Worm (Caenorhabditis elegans) whole organism, young adult: ENCODE data around the gene VC5.2.

Source experiments
- F33H1.4 ChIP-seq: fragments of 200-800 bp; sonication (Bioruptor generic); IDR thresholded peaks from 2 replicates; pipeline ENCODE4 v1.3.6; 2022; ENCODE audit warnings: missing genetic modification reagents, missing genetic modification characterization, missing compliant biosample characterization
- F37B4.10 ChIP-seq: fragments of 200-800 bp; sonication (Bioruptor generic); IDR thresholded peaks from 2 replicates; pipeline ENCODE4 v1.3.6; 2022; ENCODE audit warnings: missing genetic modification characterization, missing compliant biosample characterization
- K11D2.4 ChIP-seq: fragments of 200-800 bp; sonication (Bioruptor generic); IDR thresholded peaks from 2 replicates; pipeline ENCODE4 v1.3.6; 2022; ENCODE audit warnings: missing genetic modification reagents, missing genetic modification characterization, missing compliant biosample characterization
- K12H6.12 ChIP-seq: fragments of 200-800 bp; sonication (Bioruptor generic); optimal IDR thresholded peaks from 2 replicates; lab custom pipeline; 2018; ENCODE audit warnings: mild to moderate bottlenecking, missing genetic modification characterization, missing compliant biosample characterization
- Y53G8AR.9 ChIP-seq: fragments of 200-800 bp; sonication (Bioruptor generic); conservative IDR thresholded peaks from 2 replicates; pipeline ENCODE4 v1.3.6; 2022; ENCODE audit warnings: missing genetic modification reagents, missing genetic modification characterization, missing compliant biosample characterization
- Y56A3A.18 ChIP-seq: fragments of 200-800 bp; sonication (Bioruptor generic); IDR thresholded peaks from 2 replicates; pipeline ENCODE4 v1.3.6; 2022; ENCODE audit warnings: missing genetic modification reagents, missing genetic modification characterization, missing compliant biosample characterization
- ZK185.1 ChIP-seq: sonication (generic microtip); optimal IDR thresholded peaks from 2 replicates; lab custom pipeline; 2016; ENCODE audit warnings: mild to moderate bottlenecking, missing genetic modification characterization, missing compliant biosample characterization; ENCODE audit not compliant: poor library complexity, severe bottlenecking
- ama-1 ChIP-seq, 3 experiments: fragments of 150-350 bp in 1 of 3; sonication (generic microtip) in 2 of 3; optimal IDR thresholded peaks; 2 replicates each; lab custom pipeline; 2014 to 2018; ENCODE audit warnings: missing biosample characterization in 2 of 3, missing genetic modification characterization in 2 of 3, missing genetic modification reagents in 2 of 3
- athp-1 ChIP-seq: sonication (generic microtip); optimal IDR thresholded peaks from 2 replicates; lab custom pipeline; 2017; ENCODE audit warnings: mild to moderate bottlenecking, missing genetic modification characterization, missing compliant biosample characterization
- attf-5 ChIP-seq: fragments of 200-800 bp; sonication (Bioruptor generic); optimal IDR thresholded peaks from 2 replicates; lab custom pipeline; 2018; ENCODE audit warnings: mild to moderate bottlenecking, missing genetic modification characterization, missing compliant biosample characterization
- bed-1 ChIP-seq: fragments of 200-800 bp; sonication (Bioruptor generic); IDR thresholded peaks from 2 replicates; pipeline ENCODE4 v1.3.6; 2022; ENCODE audit warnings: missing genetic modification reagents, missing genetic modification characterization, missing compliant biosample characterization
- cebp-1 ChIP-seq, 2 experiments: fragments of 200-800 bp in 1 of 2; sonication (Bioruptor generic) in 1 of 2; sonication (generic microtip) in 1 of 2; IDR thresholded peaks in 1 of 2; optimal IDR thresholded peaks in 1 of 2; 2 replicates each; pipeline versions ENCODE4 v1.3.6 to Lab custom; 2017 to 2022; ENCODE audit warnings: missing compliant biosample characterization in 2 of 2, missing genetic modification characterization in 2 of 2, mild to moderate bottlenecking in 1 of 2, missing genetic modification reagents in 1 of 2, moderate library complexity in 1 of 2
- cebp-2 ChIP-seq: fragments of 200-800 bp; sonication (Bioruptor generic); IDR thresholded peaks from 2 replicates; pipeline ENCODE4 v1.3.6; 2022; ENCODE audit warnings: missing genetic modification characterization, missing compliant biosample characterization
- ceh-58 ChIP-seq: fragments of 200-800 bp; sonication (Bioruptor generic); IDR thresholded peaks from 2 replicates; pipeline ENCODE4 v1.3.6; 2022; ENCODE audit warnings: missing genetic modification characterization, missing compliant biosample characterization
- ceh-79 ChIP-seq: sonication (generic microtip); optimal IDR thresholded peaks from 2 replicates; lab custom pipeline; 2017; ENCODE audit warnings: mild to moderate bottlenecking, missing genetic modification characterization, missing compliant biosample characterization
- die-1 ChIP-seq: sonication (generic microtip); optimal IDR thresholded peaks from 2 replicates; lab custom pipeline; 2016; ENCODE audit warnings: missing genotype, mild to moderate bottlenecking, missing genetic modification characterization, missing compliant biosample characterization
- dox-1 ChIP-seq: fragments of 200-800 bp; sonication (Bioruptor generic); IDR thresholded peaks from 2 replicates; pipeline ENCODE4 v1.3.6; 2022; ENCODE audit warnings: missing genetic modification reagents, missing genetic modification characterization, missing compliant biosample characterization
- dpff-1 ChIP-seq: sonication (generic microtip); optimal IDR thresholded peaks from 2 replicates; lab custom pipeline; 2017; ENCODE audit warnings: mild to moderate bottlenecking, missing genetic modification characterization, missing compliant biosample characterization
- dpl-1 ChIP-seq: fragments of 150-350 bp; optimal IDR thresholded peaks from 2 replicates; lab custom pipeline; 2014; ENCODE audit warnings: missing biosample characterization, missing genetic modification reagents, missing genetic modification characterization
- egl-18 ChIP-seq: fragments of 200-800 bp; sonication (Bioruptor generic); IDR thresholded peaks from 2 replicates; pipeline ENCODE4 v1.3.6; 2022; ENCODE audit warnings: missing genetic modification reagents, missing genetic modification characterization, missing compliant biosample characterization
- egrh-3 ChIP-seq: fragments of 200-800 bp; sonication (Bioruptor generic); IDR thresholded peaks from 2 replicates; pipeline ENCODE4 v1.3.6; 2022; ENCODE audit warnings: missing genetic modification reagents, missing genetic modification characterization, missing compliant biosample characterization
- gei-17 ChIP-seq: fragments of 200-800 bp; sonication (Bioruptor generic); optimal IDR thresholded peaks from 2 replicates; lab custom pipeline; 2018; ENCODE audit warnings: mild to moderate bottlenecking, missing genetic modification characterization, missing compliant biosample characterization
- hlh-26 ChIP-seq: fragments of 200-800 bp; sonication (Bioruptor generic); conservative IDR thresholded peaks from 2 replicates; pipeline ENCODE4 v1.3.6; 2022; ENCODE audit warnings: missing genetic modification reagents, missing genetic modification characterization, missing compliant biosample characterization
- hsf-1 ChIP-seq: fragments of 200-800 bp; sonication (Bioruptor generic); IDR thresholded peaks from 2 replicates; pipeline ENCODE4 v1.3.6; 2022; ENCODE audit warnings: missing genetic modification reagents, missing genetic modification characterization, missing compliant biosample characterization
- lin-40 ChIP-seq: sonication (generic microtip); optimal IDR thresholded peaks from 2 replicates; lab custom pipeline; 2016; ENCODE audit warnings: missing genetic modification characterization, mild to moderate bottlenecking, missing compliant biosample characterization, missing genotype, missing genetic modification reagents
- lir-1 ChIP-seq: fragments of 200-800 bp; sonication (Bioruptor generic); conservative IDR thresholded peaks from 2 replicates; pipeline ENCODE4 v1.3.6; 2022; ENCODE audit warnings: missing genetic modification reagents, missing genetic modification characterization, missing compliant biosample characterization
- lsy-27 ChIP-seq: sonication (generic microtip); optimal IDR thresholded peaks from 2 replicates; lab custom pipeline; 2017; ENCODE audit warnings: missing genetic modification characterization, mild to moderate bottlenecking, missing compliant biosample characterization, antibody characterized with exemption, missing genotype, borderline replicate concordance; ENCODE audit not compliant: insufficient read depth
- mel-28 ChIP-seq: sonication (generic microtip); optimal IDR thresholded peaks from 2 replicates; lab custom pipeline; 2016; ENCODE audit warnings: borderline replicate concordance, mild to moderate bottlenecking, missing genetic modification characterization, missing compliant biosample characterization
- nhr-120 ChIP-seq: fragments of 200-800 bp; sonication (Bioruptor generic); IDR thresholded peaks from 2 replicates; pipeline ENCODE4 v1.3.6; 2022; ENCODE audit warnings: missing genetic modification characterization, missing compliant biosample characterization
- rec-8 ChIP-seq, 2 experiments: sonication (generic microtip); optimal IDR thresholded peaks; 2 replicates each; lab custom pipeline; 2016; ENCODE audit warnings: mild to moderate bottlenecking in 2 of 2, missing genetic modification characterization in 2 of 2, missing genetic modification reagents in 2 of 2, missing genotype in 2 of 2, missing biosample characterization in 1 of 2, missing compliant biosample characterization in 1 of 2, moderate library complexity in 1 of 2
- repo-1 ChIP-seq: sonication (generic microtip); optimal IDR thresholded peaks from 2 replicates; lab custom pipeline; 2017; ENCODE audit warnings: mild to moderate bottlenecking, missing genetic modification characterization, missing compliant biosample characterization
- sea-2 ChIP-seq: fragments of 200-800 bp; sonication (Bioruptor generic); IDR thresholded peaks from 2 replicates; pipeline ENCODE4 v1.3.6; 2022; ENCODE audit warnings: missing genetic modification characterization, missing compliant biosample characterization
- somi-1 ChIP-seq: fragments of 200-800 bp; sonication (Bioruptor generic); optimal IDR thresholded peaks from 2 replicates; lab custom pipeline; 2018; ENCODE audit warnings: mild to moderate bottlenecking, missing genetic modification characterization, missing compliant biosample characterization
- tbp1 ChIP-seq: fragments of 200-800 bp; sonication (Bioruptor generic); optimal IDR thresholded peaks from 2 replicates; lab custom pipeline; 2018; ENCODE audit warnings: mild to moderate bottlenecking, missing genetic modification characterization, missing compliant biosample characterization
- tbx-9 ChIP-seq: sonication (generic microtip); optimal IDR thresholded peaks from 2 replicates; lab custom pipeline; 2016; ENCODE audit warnings: borderline replicate concordance, missing genetic modification characterization, inconsistent platforms, missing compliant biosample characterization
- unc-130 ChIP-seq: sonication (generic microtip); optimal IDR thresholded peaks from 2 replicates; lab custom pipeline; 2016; ENCODE audit warnings: missing genetic modification reagents, missing genetic modification characterization, missing compliant biosample characterization
- zfh-2 ChIP-seq: fragments of 200-800 bp; sonication (Bioruptor generic); conservative IDR thresholded peaks from 2 replicates; pipeline ENCODE4 v1.3.6; 2022; ENCODE audit warnings: missing genetic modification reagents, missing genetic modification characterization, missing compliant biosample characterization
- ztf-18 ChIP-seq: sonication (generic microtip); optimal IDR thresholded peaks from 2 replicates; lab custom pipeline; 2016; ENCODE audit warnings: missing genotype, mild to moderate bottlenecking, missing genetic modification characterization, missing compliant biosample characterization
- ztf-26 ChIP-seq: sonication (generic microtip); optimal IDR thresholded peaks from 2 replicates; lab custom pipeline; 2017; ENCODE audit warnings: missing genetic modification characterization, missing compliant biosample characterization

The VC5.2 gene

DNA sequence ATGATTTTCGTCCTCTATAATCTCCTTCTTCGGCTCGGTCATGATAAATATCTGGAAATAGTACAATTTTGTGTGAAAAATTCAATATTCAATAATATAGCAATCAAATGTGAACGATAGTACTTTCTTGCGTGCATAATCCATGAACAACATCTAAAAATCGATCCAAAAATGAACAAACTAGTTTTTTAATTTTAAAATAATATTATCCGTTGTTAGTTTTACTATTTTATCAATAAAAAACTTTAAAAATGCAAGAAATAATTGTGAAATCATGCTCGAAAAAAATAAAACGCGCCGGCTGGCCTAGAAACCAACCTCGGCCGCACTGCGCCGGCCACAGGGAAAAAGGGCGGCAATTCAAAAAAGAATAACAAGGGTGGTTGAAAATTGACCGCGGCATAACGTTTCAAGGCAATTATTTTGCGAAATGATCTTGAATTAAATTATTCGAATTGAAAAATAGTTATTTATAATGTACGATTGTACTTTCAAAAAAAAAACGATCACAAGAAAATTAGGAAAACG, 1.1 kb upstream of the VC5.2 start, which contains the start of gene mys-1 (continued):
- no peak for TF ChIP-seq ceh-79 (tag; lab: Kevin White, UChicago)
- TF ChIP-seq unc-130 (GFP tag; lab: Kevin White, UChicago): peak; percentile 56
- peak; percentile 32 for TF ChIP-seq ztf-18 (tag; lab: Kevin White, UChicago)
- peak; percentile 10 for TF ChIP-seq K12H6.12

DNA sequence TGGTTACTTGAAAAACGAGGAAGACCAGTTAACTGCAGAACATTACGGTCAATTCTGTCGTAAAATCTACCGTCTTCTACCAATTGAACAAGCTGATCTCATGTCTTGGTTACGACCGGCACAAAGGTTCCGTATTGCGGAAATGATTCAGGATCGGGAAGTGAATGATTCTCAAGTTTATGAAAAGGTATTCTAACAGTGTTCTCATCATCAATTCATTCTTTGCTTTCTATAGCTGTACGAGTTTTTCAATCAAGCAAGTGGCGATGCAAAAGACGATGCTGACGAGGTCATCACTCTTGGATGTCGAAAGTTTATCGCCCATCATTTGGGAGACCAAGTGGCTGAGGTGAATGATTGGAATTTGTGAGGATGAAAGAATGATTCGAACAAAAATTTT, 1.6 kb downstream of the VC5.2 start:
- no peak for TF ChIP-seq dox-1 (GFP tag; lab: Robert Waterston, UW)
- no peak for TF ChIP-seq repo-1 (tag; lab: Kevin White, UChicago)
- no peak for TF ChIP-seq athp-1 (tag; lab: Kevin White, UChicago)
- TF ChIP-seq, all 124 proteins: peak for 0

DNA sequence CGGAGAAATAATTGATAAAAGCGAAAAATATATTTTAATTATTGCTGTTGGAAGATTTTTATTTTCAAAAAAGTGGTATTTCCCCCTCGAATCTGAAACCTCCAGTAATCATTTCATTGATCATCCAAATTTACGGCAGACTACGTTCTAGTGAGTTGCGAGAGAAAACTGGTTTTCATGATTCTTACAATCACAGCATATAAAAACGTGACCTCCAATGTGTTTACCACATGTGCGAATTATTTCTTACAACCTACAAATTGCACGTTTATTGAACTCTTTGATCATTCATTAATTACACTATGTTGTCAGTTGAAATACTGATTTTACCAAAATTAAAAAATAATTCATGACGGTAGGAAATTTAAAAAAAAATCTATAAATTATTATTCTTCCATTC, 3.5 kb downstream of the VC5.2 start:
- TF ChIP-seq dpff-1 (tag; lab: Kevin White, UChicago) (no peak), cebp-1 (GFP tag; IDR thresholded peaks at IDR 0.05; lab: Robert Waterston, UW) (no peak), cebp-1 (tag; optimal IDR thresholded peaks at IDR 0.05; lab: Kevin White, UChicago) (peak; percentile 16), zfh-2 (GFP tag; lab: Robert Waterston, UW) (no peak), ztf-26 (tag; lab: Kevin White, UChicago) (no peak), lin-40 (tag; lab: Kevin White, UChicago) (peak; percentile 28), somi-1 (peak; percentile 70), ZK185.1 (tag; lab: Kevin White, UChicago) (no peak), cebp-2 (no peak)

DNA sequence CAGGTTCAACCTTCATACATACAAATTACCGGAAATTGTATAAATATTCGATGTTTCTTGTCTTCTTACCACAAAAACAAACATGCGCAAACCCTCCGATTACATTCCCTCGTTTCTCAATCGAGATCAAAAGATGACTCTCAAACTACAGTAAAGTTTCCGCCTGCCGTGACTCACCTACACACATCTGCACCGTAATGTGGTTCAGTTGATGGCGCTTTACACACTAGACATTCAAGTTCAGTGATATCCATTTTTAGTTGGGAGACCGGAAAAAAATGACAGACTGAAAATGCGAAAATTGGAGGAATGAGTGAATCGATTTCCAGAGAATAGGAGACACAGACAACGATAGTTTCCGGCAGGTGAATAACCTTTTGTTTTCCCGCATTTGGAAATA, 5.5 kb downstream of the VC5.2 start, which contains the start of gene nhr-286:
Gene nhr-286, minus strand, starts transcription at position 324 of the 400 bp plus-strand sequence.
- TF ChIP-seq ama-1 (optimal IDR thresholded peaks at IDR 0.05; lab: Kevin White, UChicago) (peak; percentile 43), ama-1 (GFP tag; optimal IDR thresholded peaks at IDR 0.05; lab: Kevin White, UChicago) (no peak), K12H6.12 (no peak), Y53G8AR.9 (0 out of 2 replicates have a peak, but pooled peaks have one; percentile 31), gei-17 (no peak), Y56A3A.18 (no peak), mel-28 (tag; lab: Kevin White, UChicago) (no peak), ceh-79 (tag; lab: Kevin White, UChicago) (no peak), nhr-120 (GFP tag; lab: Robert Waterston, UW) (no peak), egl-18 (0 out of 2 replicates have a peak, but pooled peaks have one; percentile 30)

DNA sequence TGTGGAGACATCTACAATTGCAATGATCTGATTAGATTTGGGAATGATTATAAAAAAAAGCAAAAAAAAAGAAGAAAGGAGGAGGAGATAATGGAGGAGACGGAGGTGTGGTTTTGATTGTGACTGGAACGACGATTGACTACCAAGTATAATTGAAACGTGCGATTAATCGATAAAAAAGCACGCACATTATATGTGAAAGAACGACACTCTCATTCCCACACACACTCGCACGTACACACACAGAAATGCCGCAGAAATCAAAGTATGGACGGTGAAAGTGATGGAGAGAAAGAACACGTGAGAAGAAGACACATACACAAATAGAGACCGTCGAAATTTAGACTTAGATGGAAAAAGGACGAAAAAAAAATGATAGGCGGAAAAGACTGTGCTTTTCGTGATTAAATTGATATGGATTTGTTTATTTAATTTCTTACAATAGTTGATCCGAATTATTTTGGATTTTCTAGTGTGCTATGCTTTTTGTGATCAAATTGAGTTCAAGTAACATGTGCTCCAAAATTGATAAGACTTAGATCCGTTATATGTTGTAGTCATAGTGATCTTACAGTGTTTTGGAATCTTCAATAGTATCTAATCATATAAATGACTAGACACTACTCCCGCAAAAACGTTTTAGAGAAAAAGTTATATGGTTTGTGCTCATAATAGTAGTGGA, 8.1 kb downstream of the VC5.2 start, which contains the start of gene nhr-135:
Gene nhr-135, minus strand, starts transcription at position 51 of the 682 bp plus-strand sequence.
- TF ChIP-seq hsf-1 (GFP tag; lab: Robert Waterston, UW) (no peak), bed-1 (GFP tag; lab: Robert Waterston, UW) (no peak), ceh-58 (GFP tag; lab: Robert Waterston, UW) (no peak), die-1 (tag; lab: Kevin White, UChicago) (no peak), egrh-3 (GFP tag; lab: Robert Waterston, UW) (no peak), K12H6.12 (peak; percentile 3), tbp1 (GFP tag; lab: Kevin White, UChicago) (peak; percentile 39), rec-8 (tag; optimal IDR thresholded peaks at IDR 0.05; lab: Kevin White, UChicago) (no peak), dpl-1 (GFP tag; lab: Kevin White, UChicago) (no peak), K11D2.4 (GFP tag; lab: Robert Waterston, UW) (no peak), attf-5 (GFP tag; lab: Kevin White, UChicago) (peak; percentile 66), F33H1.4 (GFP tag; lab: Robert Waterston, UW) (no peak), dox-1 (GFP tag; lab: Robert Waterston, UW) (peak; percentile 44), lsy-27 (tag; lab: Kevin White, UChicago) (no peak), athp-1 (tag; lab: Kevin White, UChicago) (no peak), hlh-26 (GFP tag; lab: Robert Waterston, UW) (no peak), F37B4.10 (GFP tag; lab: Robert Waterston, UW) (no peak), sea-2 (GFP tag; lab: Robert Waterston, UW) (no peak), lir-1 (GFP tag; lab: Robert Waterston, UW) (no peak), tbx-9 (tag; lab: Kevin White, UChicago) (no peak)
